Worm (Caenorhabditis elegans) whole organism, L1 larva: ENCODE results near the gene hdl-1.
A peak's percentile ranks its signal among the peaks of the same experiment; 100 is the strongest.

Source experiments
- aly-2 ChIP-seq: fragments of 150-350 bp; optimal IDR thresholded peaks from 2 replicates; lab custom pipeline; 2014; ENCODE audit warnings: missing biosample characterization, missing genetic modification characterization
- ama-1 ChIP-seq: fragments of 150-350 bp; optimal IDR thresholded peaks from 2 replicates; lab custom pipeline; 2014
- ceh-90 ChIP-seq: sonication (generic microtip); optimal IDR thresholded peaks from 2 replicates; lab custom pipeline; 2016; ENCODE audit warnings: missing genetic modification characterization, missing compliant biosample characterization
- dpl-1 ChIP-seq, 3 experiments: fragments of 150-350 bp in 2 of 3; sonication (generic microtip) in 1 of 3; optimal IDR thresholded peaks; 2 replicates each; lab custom pipeline; 2014 to 2017; ENCODE audit warnings: missing biosample characterization in 3 of 3, missing genetic modification characterization in 3 of 3, missing genetic modification reagents in 3 of 3
- fos-1 ChIP-seq: fragments of 150-350 bp; optimal IDR thresholded peaks from 2 replicates; lab custom pipeline; 2014; ENCODE audit warnings: missing biosample characterization, missing genetic modification characterization
- lin-13 ChIP-seq: fragments of 150-350 bp; optimal IDR thresholded peaks from 2 replicates; lab custom pipeline; 2014; ENCODE audit warnings: missing biosample characterization, missing genetic modification reagents, missing genetic modification characterization
- lin-39 ChIP-seq: fragments of 150-350 bp; optimal IDR thresholded peaks from 2 replicates; lab custom pipeline; 2014; ENCODE audit warnings: missing biosample characterization, missing genetic modification reagents, missing genetic modification characterization
- nhr-11 ChIP-seq: fragments of 150-350 bp; optimal IDR thresholded peaks from 2 replicates; lab custom pipeline; 2014; ENCODE audit warnings: missing biosample characterization, missing genetic modification characterization
- nhr-76 ChIP-seq: sonication (generic microtip); optimal IDR thresholded peaks from 2 replicates; lab custom pipeline; 2017; ENCODE audit warnings: missing biosample characterization, missing genetic modification characterization
- tlp-1 ChIP-seq: fragments of 150-350 bp; optimal IDR thresholded peaks from 2 replicates; lab custom pipeline; 2014; ENCODE audit warnings: missing biosample characterization, missing genetic modification characterization
- unc-62 ChIP-seq: fragments of 150-350 bp; optimal IDR thresholded peaks from 2 replicates; lab custom pipeline; 2014; ENCODE audit warnings: missing biosample characterization, missing genetic modification reagents, missing genetic modification characterization
- ztf-11 ChIP-seq, 2 experiments: sonication (generic microtip); optimal IDR thresholded peaks; 2 replicates each; lab custom pipeline; 2016 to 2017; ENCODE audit warnings: missing genetic modification characterization in 2 of 2, missing biosample characterization in 1 of 2, missing compliant biosample characterization in 1 of 2
- ztf-4 ChIP-seq: fragments of 150-350 bp; optimal IDR thresholded peaks from 2 replicates; lab custom pipeline; 2014; ENCODE audit warnings: missing biosample characterization, missing genetic modification characterization

ce11 chrIV:11961485-11962255, 12.1 kb upstream of the hdl-1 start, which contains the start of gene ZK829.7:
- TF ChIP-seq nhr-76 (no peak), fos-1 (tag; lab: Kevin White, UChicago) (peak; percentile 67), tlp-1 (tag; lab: Kevin White, UChicago) (no peak), nhr-11 (tag; lab: Kevin White, UChicago) (peak; percentile 51), ztf-11 (tag; optimal IDR thresholded peaks at IDR 0.05; lab: Kevin White, UChicago) (peak in 1 of 2 experiments; percentile 30), aly-2 (tag; lab: Kevin White, UChicago) (no peak), lin-13 (GFP tag; lab: Kevin White, UChicago) (peak; percentile 62), ztf-4 (tag; lab: Kevin White, UChicago) (peak; percentile 59), ceh-90 (tag; lab: Kevin White, UChicago) (peak; percentile 18), dpl-1 (GFP tag; optimal IDR thresholded peaks at IDR 0.05; lab: Kevin White, UChicago) (peak; percentile 93 to 96 (median 94)), lin-39 (tag; lab: Kevin White, UChicago) (peak; percentile 66), unc-62 (GFP tag; lab: Kevin White, UChicago) (no peak), ama-1 (lab: Kevin White, UChicago) (no peak)
